Fruit fly (Drosophila melanogaster) S2 (cell line): Measurements from ENCODE around the gene ckd.

ENCODE experiments used
- CG8478 ChIP-seq: fragments of >200 bp; optimal IDR thresholded peaks from 2 replicates; lab custom pipeline; 2018
- CTCF ChIP-seq, 2 experiments: fragments of >200 bp; optimal IDR thresholded peaks; 2 replicates each; lab custom pipeline; 2018

- TF ChIP-seq CG8478 (no peak), CTCF (optimal IDR thresholded peaks at IDR 0.05; lab: Kevin White, UChicago) (no peak)
Measured at dm6 chr3L:3314049-3314448, 56.4 kb downstream of the ckd start, which contains the start of gene Drsl2.
